Fruit fly (Drosophila melanogaster): Measurements from ENCODE around the gene CG34008.

The CG34008 gene

DNA sequence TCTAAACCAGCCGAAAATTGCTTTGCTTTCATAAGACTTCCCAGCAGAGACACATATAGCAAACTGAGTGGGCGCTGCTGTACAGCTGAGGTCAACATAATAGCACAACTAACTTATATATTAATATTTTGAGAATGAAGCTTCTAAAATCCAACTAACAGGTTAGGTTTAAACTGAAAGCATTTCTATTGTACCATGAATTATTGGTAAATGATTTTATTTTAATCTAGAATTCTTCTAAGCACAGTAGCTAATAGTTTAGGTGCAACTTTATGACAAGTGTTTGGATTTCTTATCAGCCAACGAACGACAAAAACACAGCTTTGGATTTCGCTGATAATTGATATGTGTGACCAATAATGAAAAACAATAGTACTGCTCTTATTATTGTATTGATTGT, 26.3 kb downstream of the CG34008 start:
- peak; percentile 33 for TF ChIP-seq Met (GFP tag; optimal IDR thresholded peaks at IDR 0.05)
- TF ChIP-seq CG11294 (GFP tag; IDR thresholded peaks at IDR 0.05), result peak; percentile 49; the same call in 1 of the 2 replicates
- TF ChIP-seq Ets96B (tag; optimal IDR thresholded peaks at IDR 0.05), result no peak
- no peak for TF ChIP-seq CG6854 (GFP tag; optimal IDR thresholded peaks at IDR 0.05)
- TF ChIP-seq dsx (GFP tag; optimal IDR thresholded peaks at IDR 0.05; ENCODE audit: poor library complexity, severe bottlenecking), result no peak
- TF ChIP-seq Eip93F (GFP tag; optimal IDR thresholded peaks at IDR 0.05), result no peak
- peak; percentile 74 for TF ChIP-seq svp (GFP tag)
- TF ChIP-seq ss (GFP tag; optimal IDR thresholded peaks at IDR 0.05), result peak in 1 of 2 experiments; percentile 43
- no peak for TF ChIP-seq lz (GFP tag; optimal IDR thresholded peaks at IDR 0.05)
- TF ChIP-seq CG6808 (GFP tag; optimal IDR thresholded peaks at IDR 0.05), result no peak
- peak; percentile 35 for TF ChIP-seq fkh (GFP tag; optimal IDR thresholded peaks at IDR 0.05)
- no peak for TF ChIP-seq pdm3 (GFP tag; optimal IDR thresholded peaks at IDR 0.05)
- no peak for TF ChIP-seq Sox102F (GFP tag; optimal IDR thresholded peaks at IDR 0.05)
- no peak for TF ChIP-seq Lpt (GFP tag; optimal IDR thresholded peaks at IDR 0.05)
- TF ChIP-seq CG15336 (GFP tag; IDR thresholded peaks at IDR 0.05), result no peak
- TF ChIP-seq CG3032 (tag; optimal IDR thresholded peaks at IDR 0.05), result no peak
- no peak for TF ChIP-seq Sox14 (GFP tag; optimal IDR thresholded peaks at IDR 0.05)
- no peak for TF ChIP-seq CG11902 (GFP tag; optimal IDR thresholded peaks at IDR 0.05)
- no peak for TF ChIP-seq CG10631 (GFP tag; optimal IDR thresholded peaks at IDR 0.05)
- no peak for TF ChIP-seq CG11762 (GFP tag; optimal IDR thresholded peaks at IDR 0.05; ENCODE audit: insufficient read depth)
- no peak for TF ChIP-seq fd59A (GFP tag; optimal IDR thresholded peaks at IDR 0.05)
- no peak for TF ChIP-seq Blimp-1 (GFP tag; optimal IDR thresholded peaks at IDR 0.05)
- no peak for TF ChIP-seq CG4318 (GFP tag; optimal IDR thresholded peaks at IDR 0.05)
- TF ChIP-seq net (GFP tag; optimal IDR thresholded peaks at IDR 0.05), result no peak
- peak; percentile 35 for TF ChIP-seq CG6276 (GFP tag; optimal IDR thresholded peaks at IDR 0.05)
- no peak for TF ChIP-seq CG32006 (GFP tag; optimal IDR thresholded peaks at IDR 0.05)
- TF ChIP-seq OdsH (GFP tag; optimal IDR thresholded peaks at IDR 0.05), result no peak
- no peak for TF ChIP-seq CG31627 (GFP tag; optimal IDR thresholded peaks at IDR 0.05)
- no peak for TF ChIP-seq CG6792 (GFP tag; optimal IDR thresholded peaks at IDR 0.05)
- no peak for TF ChIP-seq CG3919 (GFP tag; optimal IDR thresholded peaks at IDR 0.05)
- TF ChIP-seq cyc (GFP tag; optimal IDR thresholded peaks at IDR 0.05), result no peak
- peak; percentile 62; the same call in 1 of the 3 replicates for TF ChIP-seq CG6163 (GFP tag; IDR thresholded peaks at IDR 0.05)
- TF ChIP-seq CG10669 (GFP tag; optimal IDR thresholded peaks at IDR 0.05), result no peak
- peak; percentile 61; the same call in 2 of the 3 replicates for TF ChIP-seq eg (GFP tag; IDR thresholded peaks at IDR 0.05)
- peak; percentile 66 for TF ChIP-seq Eip78C (GFP tag)
- no peak for TF ChIP-seq CG8632 (GFP tag; optimal IDR thresholded peaks at IDR 0.05)
- no peak for TF ChIP-seq topi (GFP tag; optimal IDR thresholded peaks at IDR 0.05)
- TF ChIP-seq Hr39 (GFP tag; optimal IDR thresholded peaks at IDR 0.05), result no peak
- no peak for TF ChIP-seq achi (GFP tag; optimal IDR thresholded peaks at IDR 0.05)
- TF ChIP-seq Smox (GFP tag; optimal IDR thresholded peaks at IDR 0.05), result no peak
- no peak for TF ChIP-seq CG1621 (tag; optimal IDR thresholded peaks at IDR 0.05)
- TF ChIP-seq Eip75B (GFP tag; optimal IDR thresholded peaks at IDR 0.05), result no peak
- no peak for TF ChIP-seq spab (GFP tag; optimal IDR thresholded peaks at IDR 0.05)

DNA sequence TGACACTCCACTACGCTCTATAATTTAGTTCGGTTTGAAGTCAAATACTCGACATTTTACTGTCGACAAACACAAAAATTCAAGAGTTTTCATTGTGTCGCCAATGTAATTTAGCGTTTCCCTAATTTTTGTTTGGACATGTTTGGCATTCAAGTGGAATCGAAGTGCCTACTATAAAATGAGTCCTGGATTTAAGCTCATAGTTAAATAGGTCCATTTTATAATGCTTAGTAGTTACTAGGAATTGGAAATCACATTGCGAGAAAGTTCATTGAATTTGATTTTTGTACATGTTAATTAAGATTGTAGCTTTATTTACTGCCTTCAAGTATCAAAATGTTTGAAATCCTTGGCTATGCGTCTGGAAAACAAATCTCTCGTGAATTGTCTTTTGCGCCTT, 27.0 kb downstream of the CG34008 start, which contains the start of gene att-ORFB:
Gene att-ORFB (minus strand): TSS at position 101 of the 400 bp plus-strand sequence.
- no peak for TF ChIP-seq Eip78C (GFP tag)
- no peak for TF ChIP-seq fd85E (GFP tag; optimal IDR thresholded peaks at IDR 0.05)
- TF ChIP-seq achi (GFP tag; optimal IDR thresholded peaks at IDR 0.05), result no peak
